Fruit fly (Drosophila melanogaster): Measurements from ENCODE around the gene rdgB.

rdgB gene

DNA sequence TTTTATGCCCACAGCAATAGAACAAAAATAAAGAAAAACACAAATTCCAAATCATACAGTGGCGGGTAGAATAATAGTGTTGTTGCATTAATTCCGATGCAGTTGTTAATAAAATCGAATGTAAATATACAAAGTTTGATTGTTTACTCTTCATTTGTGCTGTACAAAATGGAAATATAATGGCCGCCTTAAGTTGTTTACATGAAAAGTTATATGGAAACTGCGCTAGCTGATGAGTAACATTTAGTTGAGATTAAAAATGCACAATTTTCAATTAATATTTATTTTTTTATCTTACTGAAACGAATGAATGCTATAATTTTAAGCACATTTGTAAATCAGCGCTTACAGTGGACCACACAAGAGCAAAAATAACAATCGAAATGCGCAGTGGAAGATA is 27.7 kb upstream of the rdgB start (continued):
- TF ChIP-seq CG11695 (GFP tag; IDR thresholded peaks at IDR 0.05): peak; percentile 56; the same call in 2 of the 3 replicates
- TF ChIP-seq CG10267 (tag; optimal IDR thresholded peaks at IDR 0.05): peak; percentile 21
- peak; percentile 29 for TF ChIP-seq Sox100B (GFP tag; optimal IDR thresholded peaks at IDR 0.05)
- TF ChIP-seq CG12659 (GFP tag; optimal IDR thresholded peaks at IDR 0.05): peak; percentile 8
- peak; percentile 5 for TF ChIP-seq CG4424 (GFP tag; optimal IDR thresholded peaks at IDR 0.05)
- TF ChIP-seq CG17829 (tag; optimal IDR thresholded peaks at IDR 0.05): peak; percentile 19
- no peak for TF ChIP-seq gcm2 (GFP tag; optimal IDR thresholded peaks at IDR 0.05)
- TF ChIP-seq CG14014 (GFP tag; IDR thresholded peaks at IDR 0.05): 0 out of 2 replicates have a peak, but pooled peaks have one; percentile 12

dm6 chrX:13735322-13736173 is 27.0 kb upstream of the rdgB start:
- TF ChIP-seq CG4360 (GFP tag; IDR thresholded peaks at IDR 0.05) (0 out of 2 replicates have a peak, but pooled peaks have one; percentile 15), hkb (optimal IDR thresholded peaks at IDR 0.05) (no peak), hkb (GFP tag; IDR thresholded peaks at IDR 0.05) (0 out of 2 replicates have a peak, but pooled peaks have one; percentile 7), cato (GFP tag; optimal IDR thresholded peaks at IDR 0.05; ENCODE audit: borderline replicate concordance) (no peak), Nf-YB (GFP tag; optimal IDR thresholded peaks at IDR 0.05) (peak; percentile 11), insv (GFP tag; optimal IDR thresholded peaks at IDR 0.05) (peak; percentile 91 to 98), CG3065 (GFP tag; optimal IDR thresholded peaks at IDR 0.05) (peak; percentile 97), HLH54F (GFP tag; optimal IDR thresholded peaks at IDR 0.05) (no peak), zen (tag; optimal IDR thresholded peaks at IDR 0.05) (peak; percentile 7), ap (GFP tag; IDR thresholded peaks at IDR 0.05) (no peak), Eip74EF (GFP tag; optimal IDR thresholded peaks at IDR 0.05) (peak in 1 of 2 experiments; percentile 29), YL-1 (GFP tag; optimal IDR thresholded peaks at IDR 0.05) (peak; percentile 25), Vsx1 (GFP tag; optimal IDR thresholded peaks at IDR 0.05) (peak; percentile 79), MESR4 (GFP tag; optimal IDR thresholded peaks at IDR 0.05) (peak; percentile 38), Nf-YC (tag; optimal IDR thresholded peaks at IDR 0.05) (peak; percentile 4), caup (GFP tag; optimal IDR thresholded peaks at IDR 0.05; ENCODE audit: severe bottlenecking) (peak; percentile 10), crp (GFP tag; optimal IDR thresholded peaks at IDR 0.05) (peak in 1 of 2 experiments; percentile 26), Elba2 (GFP tag; optimal IDR thresholded peaks at IDR 0.05) (peak; percentile 88), CG4854 (GFP tag; optimal IDR thresholded peaks at IDR 0.05) (no peak), Drgx (GFP tag; IDR thresholded peaks at IDR 0.05) (peak; percentile 17; the same call in 1 of the 2 replicates), nerfin-1 (tag; optimal IDR thresholded peaks at IDR 0.05) (peak; percentile 37), az2 (GFP tag; optimal IDR thresholded peaks at IDR 0.05) (no peak), nmo (GFP tag; optimal IDR thresholded peaks at IDR 0.05) (peak; percentile 1), zf30C (GFP tag; optimal IDR thresholded peaks at IDR 0.05) (peak; percentile 60), cg (GFP tag; optimal IDR thresholded peaks at IDR 0.05) (peak; percentile 77), CG14050 (GFP tag; IDR thresholded peaks at IDR 0.05) (no peak), CG34422 (GFP tag; IDR thresholded peaks at IDR 0.05) (peak; percentile 46; the same call in 1 of the 3 replicates), CG4617 (GFP tag; optimal IDR thresholded peaks at IDR 0.05; ENCODE audit: borderline replicate concordance) (peak; percentile 79)

DNA sequence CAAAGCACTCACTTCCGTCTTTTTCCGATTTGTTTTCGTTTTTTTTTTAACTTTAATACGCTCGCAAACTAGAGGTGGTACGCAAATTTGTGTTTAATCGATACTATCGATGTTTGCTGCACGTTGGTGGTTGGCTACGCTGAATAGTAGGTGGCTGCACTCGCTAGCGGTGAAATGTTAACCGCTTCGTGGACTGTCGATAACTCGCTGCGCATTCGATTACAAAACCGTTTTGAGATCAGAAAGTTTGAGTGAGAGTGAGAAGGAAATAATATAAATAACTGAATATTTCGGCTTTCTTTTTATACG is 26.4 kb upstream of the rdgB start, which contains the start of gene g:
Gene g, minus strand, starts transcription at position 105 of the 309 bp plus-strand sequence.
- TF ChIP-seq Dp (GFP tag; optimal IDR thresholded peaks at IDR 0.05) (peak; percentile 64), Myb (GFP tag; optimal IDR thresholded peaks at IDR 0.05) (peak; percentile 91), zf30C (GFP tag; optimal IDR thresholded peaks at IDR 0.05) (peak; percentile 28), CG7963 (GFP tag; IDR thresholded peaks at IDR 0.05; ENCODE audit: partially characterized antibody) (peak; percentile 80), Bgb (GFP tag; IDR thresholded peaks at IDR 0.05; ENCODE audit: partially characterized antibody) (peak; percentile 95), Hr39 (optimal IDR thresholded peaks at IDR 0.05) (no peak), chinmo (GFP tag; IDR thresholded peaks at IDR 0.05; ENCODE audit: partially characterized antibody) (peak; percentile 85; the same call in 3 of the 4 replicates), Dll (GFP tag; IDR thresholded peaks at IDR 0.05; ENCODE audit: partially characterized antibody) (peak; percentile 82), Mad (GFP tag; optimal IDR thresholded peaks at IDR 0.05) (peak; percentile 1), sob (GFP tag; IDR thresholded peaks at IDR 0.05) (0 out of 2 replicates have a peak, but pooled peaks have one; percentile 6), CG13287 (GFP tag; IDR thresholded peaks at IDR 0.05; ENCODE audit: partially characterized antibody) (peak; percentile 86), CG12659 (GFP tag; optimal IDR thresholded peaks at IDR 0.05) (peak; percentile 49), CG14441 (GFP tag; IDR thresholded peaks at IDR 0.05) (no peak), cg (GFP tag; optimal IDR thresholded peaks at IDR 0.05) (no peak)
